Worm (Caenorhabditis elegans): ENCODE data around the gene ergi-2.

DNA sequence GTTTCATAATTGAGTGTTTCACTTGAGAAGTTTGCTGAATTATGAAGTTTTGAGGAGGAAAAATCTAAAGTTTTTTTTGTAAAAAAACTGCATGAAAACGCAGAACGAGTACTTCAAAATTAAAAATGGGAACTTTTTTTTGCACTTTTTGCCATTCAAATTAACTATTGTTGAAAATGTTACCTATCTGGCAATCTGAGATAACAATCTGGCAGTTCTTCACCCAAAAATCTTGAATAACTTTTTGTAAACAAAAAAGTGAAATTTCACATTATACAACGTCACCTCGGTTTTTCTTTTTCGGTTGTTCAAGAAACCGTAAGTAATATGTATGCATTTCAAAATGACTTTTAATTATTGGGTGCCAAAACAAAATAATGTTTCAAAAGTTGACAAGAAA is 35.4 kb upstream of the ergi-2 start:
- no peak for TF ChIP-seq nhr-76 (tag; optimal IDR thresholded peaks at IDR 0.05)
- TF ChIP-seq elt-3 (tag; optimal IDR thresholded peaks at IDR 0.05): no peak
- TF ChIP-seq pha-4 (tag; optimal IDR thresholded peaks at IDR 0.05): no peak
- TF ChIP-seq elt-1 (tag; optimal IDR thresholded peaks at IDR 0.05; ENCODE audit: borderline replicate concordance, insufficient read depth): no peak
- TF ChIP-seq unc-62 (GFP tag; optimal IDR thresholded peaks at IDR 0.05): no peak
- no peak for TF ChIP-seq nhr-28 (tag; optimal IDR thresholded peaks at IDR 0.05)
- TF ChIP-seq lsy-2 (tag; optimal IDR thresholded peaks at IDR 0.05): no peak
- no peak for TF ChIP-seq tbx-8 (GFP tag; optimal IDR thresholded peaks at IDR 0.05)
- no peak for TF ChIP-seq mab-5 (tag; optimal IDR thresholded peaks at IDR 0.05)
- no peak for TF ChIP-seq snpc-4 (tag; optimal IDR thresholded peaks at IDR 0.05)
- no peak for TF ChIP-seq ham-2 (GFP tag; optimal IDR thresholded peaks at IDR 0.05)
- no peak for TF ChIP-seq ces-1 (GFP tag; optimal IDR thresholded peaks at IDR 0.05)

Measured in whole organism, mixed stage, embryonic.